Fruit fly (Drosophila melanogaster): Measurements from ENCODE around the gene ND-ASHI.
A peak's percentile ranks its signal among the peaks of the same experiment; 100 is the strongest.

The ND-ASHI gene

DNA sequence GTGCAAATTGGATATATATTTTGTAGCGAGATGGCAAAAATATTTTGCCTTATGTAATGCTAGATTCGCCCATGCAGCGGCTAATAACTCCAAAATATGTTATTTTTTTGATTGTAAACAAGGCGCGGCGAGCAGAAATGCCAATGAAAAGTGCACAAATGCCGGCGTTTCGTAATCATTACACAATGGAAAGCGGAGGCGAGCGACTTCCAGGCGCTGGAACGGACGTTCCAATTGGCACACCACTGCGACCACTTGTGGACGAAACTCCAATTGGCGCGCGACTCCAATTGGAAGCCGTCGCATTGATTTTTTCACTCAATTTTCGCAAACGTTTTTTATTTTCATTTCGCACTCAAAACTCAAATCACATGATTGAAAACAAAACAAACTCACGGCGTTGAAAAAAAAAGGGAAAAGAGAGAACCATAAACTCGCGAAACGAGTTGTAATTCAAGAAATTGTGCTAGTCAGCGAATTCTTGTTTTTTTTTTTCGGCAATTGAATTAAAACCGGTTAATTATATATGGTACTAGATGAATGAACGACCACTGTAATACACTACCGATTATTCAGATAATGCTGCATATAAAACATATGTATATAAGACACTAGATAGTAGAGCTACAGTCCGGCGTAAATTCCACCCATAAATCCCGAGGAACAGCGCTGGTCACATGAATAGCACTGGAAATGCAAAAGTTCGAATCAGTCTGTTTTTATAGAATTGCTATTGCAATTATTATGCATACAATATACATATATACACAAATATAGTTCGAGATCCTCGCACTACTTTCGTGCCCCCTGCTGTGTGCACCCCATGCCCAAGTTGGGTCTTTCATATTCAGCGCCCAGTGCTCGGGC, at the start of gene ND-ASHI:
Gene ND-ASHI (minus strand): TSS at position 484 of the 867 bp plus-strand sequence.
- TF ChIP-seq CG7045 (GFP tag; optimal IDR thresholded peaks at IDR 0.05) = peak; percentile 87
- TF ChIP-seq cnc (optimal IDR thresholded peaks at IDR 0.05) = no peak
- peak; percentile 88 for TF ChIP-seq CG14711 (tag; optimal IDR thresholded peaks at IDR 0.05)
- peak; percentile 77 for TF ChIP-seq Clk (GFP tag; optimal IDR thresholded peaks at IDR 0.05)
- peak; percentile 88 for TF ChIP-seq CG11617 (GFP tag; optimal IDR thresholded peaks at IDR 0.05)
- TF ChIP-seq kay (GFP tag; ENCODE audit: borderline replicate concordance) = no peak
- TF ChIP-seq Hr96 (GFP tag; optimal IDR thresholded peaks at IDR 0.05) = no peak
- peak; percentile 79 for TF ChIP-seq Mnt (GFP tag; optimal IDR thresholded peaks at IDR 0.05)
- peak; percentile 89 for TF ChIP-seq pad (GFP tag; optimal IDR thresholded peaks at IDR 0.05)
- peak; percentile 89 for TF ChIP-seq bab1 (GFP tag; optimal IDR thresholded peaks at IDR 0.05)
- no peak for TF ChIP-seq toe (GFP tag; optimal IDR thresholded peaks at IDR 0.05)
- TF ChIP-seq CG5204 (GFP tag; optimal IDR thresholded peaks at IDR 0.05) = no peak
- TF ChIP-seq CG12768 (GFP tag; optimal IDR thresholded peaks at IDR 0.05) = peak; percentile 95
- TF ChIP-seq CG1620 (GFP tag; optimal IDR thresholded peaks at IDR 0.05) = peak; percentile 83
- peak; percentile 95 for TF ChIP-seq CG7101 (tag; optimal IDR thresholded peaks at IDR 0.05)
- TF ChIP-seq cic (GFP tag; optimal IDR thresholded peaks at IDR 0.05) = peak; percentile 75
- TF ChIP-seq ovo (GFP tag; optimal IDR thresholded peaks at IDR 0.05) = peak; percentile 30
- TF ChIP-seq Crg-1 (GFP tag; optimal IDR thresholded peaks at IDR 0.05) = peak; percentile 85
- peak; percentile 97 for TF ChIP-seq tj (GFP tag; optimal IDR thresholded peaks at IDR 0.05)
- peak; percentile 91 for TF ChIP-seq CG33017 (tag; optimal IDR thresholded peaks at IDR 0.05)

DNA sequence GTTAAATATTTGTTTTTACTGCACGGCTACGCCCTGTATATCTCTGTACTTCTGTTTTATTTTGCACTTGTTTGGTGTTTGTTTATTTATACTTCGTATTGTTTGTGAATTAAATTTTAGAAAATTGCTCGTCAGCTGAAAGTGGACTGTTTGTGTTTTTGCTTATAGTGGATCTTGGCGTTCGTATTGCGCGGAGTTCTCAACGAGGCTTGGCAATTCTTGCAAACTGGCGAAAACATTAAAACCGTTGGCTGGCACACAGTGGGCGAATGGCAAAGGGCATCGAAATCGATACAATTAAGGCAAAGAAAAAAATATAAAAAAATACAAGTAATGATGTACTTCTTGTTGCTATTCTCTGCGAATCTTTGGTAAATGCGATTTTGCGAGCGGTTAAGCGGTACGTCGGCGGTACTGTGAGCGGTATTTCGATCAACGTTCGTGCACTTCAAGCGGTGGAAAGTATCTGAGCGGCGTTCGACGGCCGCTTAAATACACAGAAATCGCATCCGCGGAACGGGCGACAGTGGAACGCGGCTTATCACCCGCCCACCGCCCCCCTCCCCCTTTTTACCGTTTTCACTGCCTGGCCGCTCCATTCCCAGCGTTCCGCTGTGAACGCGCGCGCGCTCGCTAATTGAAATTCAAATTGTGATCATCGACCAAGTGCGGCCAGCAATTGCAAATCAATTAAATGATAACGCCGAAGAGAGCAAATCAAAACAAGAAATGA, 48.0 kb upstream of the ND-ASHI start:
- TF ChIP-seq ovo (GFP tag; optimal IDR thresholded peaks at IDR 0.05) = peak; percentile 71
- TF ChIP-seq Mnt (GFP tag; optimal IDR thresholded peaks at IDR 0.05) = no peak
- TF ChIP-seq tj (GFP tag; optimal IDR thresholded peaks at IDR 0.05) = peak; percentile 90
- TF ChIP-seq bab1 (GFP tag; optimal IDR thresholded peaks at IDR 0.05) = peak; percentile 50
- no peak for TF ChIP-seq CG12768 (GFP tag; optimal IDR thresholded peaks at IDR 0.05)

DNA sequence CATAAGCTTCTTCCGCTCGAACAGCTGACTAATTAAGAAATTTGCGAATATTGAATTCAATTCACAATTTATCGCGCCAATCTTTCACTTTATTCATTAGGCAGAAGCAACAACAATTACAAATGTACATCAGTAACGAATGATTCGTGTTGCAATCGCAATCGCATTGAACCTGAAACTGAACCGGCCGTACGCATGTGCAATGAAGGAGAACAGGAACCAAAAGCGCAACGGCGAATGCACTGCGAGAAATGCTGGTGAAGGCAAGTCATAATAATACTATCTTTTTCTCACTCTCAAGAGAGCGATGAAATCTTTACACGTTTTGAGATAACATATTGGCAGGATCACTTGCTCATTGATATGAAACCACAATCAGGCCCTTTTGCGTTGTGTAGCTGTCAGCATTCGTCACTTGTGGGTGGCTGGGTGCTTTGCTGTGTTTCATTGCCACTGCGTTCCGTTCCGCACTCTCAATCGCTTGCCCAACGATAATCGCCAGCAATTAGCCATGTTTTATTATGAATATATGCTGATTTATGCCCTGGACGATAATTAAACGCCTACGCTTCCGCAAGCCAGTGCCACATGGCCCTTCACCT, 46.1 kb upstream of the ND-ASHI start:
- TF ChIP-seq Mnt (GFP tag; optimal IDR thresholded peaks at IDR 0.05) = no peak
- no peak for TF ChIP-seq Hr96 (GFP tag; optimal IDR thresholded peaks at IDR 0.05)
- no peak for TF ChIP-seq pad (GFP tag; optimal IDR thresholded peaks at IDR 0.05)
- TF ChIP-seq CG7045 (GFP tag; optimal IDR thresholded peaks at IDR 0.05) = no peak
- TF ChIP-seq ovo (GFP tag; optimal IDR thresholded peaks at IDR 0.05) = no peak
- no peak for TF ChIP-seq CG33017 (tag; optimal IDR thresholded peaks at IDR 0.05)
- TF ChIP-seq CG12768 (GFP tag; optimal IDR thresholded peaks at IDR 0.05) = no peak
- TF ChIP-seq kay (GFP tag; ENCODE audit: borderline replicate concordance) = no peak
- TF ChIP-seq toe (GFP tag; optimal IDR thresholded peaks at IDR 0.05) = no peak
- no peak for TF ChIP-seq tj (GFP tag; optimal IDR thresholded peaks at IDR 0.05)
- TF ChIP-seq Clk (GFP tag; optimal IDR thresholded peaks at IDR 0.05) = no peak
- no peak for TF ChIP-seq CG11617 (GFP tag; optimal IDR thresholded peaks at IDR 0.05)
- TF ChIP-seq CG7101 (tag; optimal IDR thresholded peaks at IDR 0.05) = no peak
- no peak for TF ChIP-seq cic (GFP tag; optimal IDR thresholded peaks at IDR 0.05)
- TF ChIP-seq CG1620 (GFP tag; optimal IDR thresholded peaks at IDR 0.05) = no peak

DNA sequence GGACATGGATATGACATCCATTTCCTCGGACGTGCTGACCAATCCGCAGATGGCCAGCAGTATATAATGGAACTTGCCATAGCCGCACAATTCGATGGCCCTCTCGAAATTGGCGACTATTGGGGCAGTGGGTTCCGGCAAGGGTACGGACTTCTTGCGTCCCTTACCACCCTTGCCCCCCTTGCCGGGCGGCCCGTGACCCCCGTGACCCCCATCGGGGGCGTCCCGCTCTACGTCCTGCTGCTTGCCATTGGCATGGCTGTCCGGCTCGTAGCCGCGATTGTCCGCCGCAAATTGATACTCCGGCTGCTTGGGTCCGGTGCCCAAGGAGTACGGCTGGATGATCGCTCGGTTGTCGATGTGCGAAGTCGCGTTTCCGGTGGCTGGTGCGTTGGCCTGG, 44.7 kb upstream of the ND-ASHI start:
- TF ChIP-seq cnc (optimal IDR thresholded peaks at IDR 0.05) (no peak), Clk (GFP tag; optimal IDR thresholded peaks at IDR 0.05) (no peak)

DNA sequence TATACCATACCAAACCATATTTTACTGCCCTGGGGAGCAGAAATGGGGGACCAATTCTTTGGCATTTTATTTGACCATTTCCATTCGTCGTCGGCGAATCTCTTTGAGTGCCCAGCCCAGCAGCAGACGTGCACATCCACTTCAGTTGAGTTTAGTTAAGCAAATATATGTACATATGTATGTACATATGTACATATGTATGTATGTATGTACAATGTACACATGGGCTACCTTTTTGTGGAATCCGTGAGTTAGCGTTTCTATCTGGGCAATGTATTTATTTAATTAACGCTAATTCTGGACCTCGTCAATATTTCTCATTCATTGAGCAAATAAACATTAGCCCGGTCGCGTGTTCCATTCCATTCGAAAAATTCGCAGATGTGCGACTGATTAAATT, 41.0 kb upstream of the ND-ASHI start:
- TF ChIP-seq Mnt (GFP tag; optimal IDR thresholded peaks at IDR 0.05) (no peak), Crg-1 (GFP tag; optimal IDR thresholded peaks at IDR 0.05) (no peak), kay (GFP tag; ENCODE audit: borderline replicate concordance) (no peak), tj (GFP tag; optimal IDR thresholded peaks at IDR 0.05) (no peak), CG12768 (GFP tag; optimal IDR thresholded peaks at IDR 0.05) (no peak), pad (GFP tag; optimal IDR thresholded peaks at IDR 0.05) (no peak), CG1620 (GFP tag; optimal IDR thresholded peaks at IDR 0.05) (no peak), Hr96 (GFP tag; optimal IDR thresholded peaks at IDR 0.05) (no peak), CG7101 (tag; optimal IDR thresholded peaks at IDR 0.05) (no peak)

DNA sequence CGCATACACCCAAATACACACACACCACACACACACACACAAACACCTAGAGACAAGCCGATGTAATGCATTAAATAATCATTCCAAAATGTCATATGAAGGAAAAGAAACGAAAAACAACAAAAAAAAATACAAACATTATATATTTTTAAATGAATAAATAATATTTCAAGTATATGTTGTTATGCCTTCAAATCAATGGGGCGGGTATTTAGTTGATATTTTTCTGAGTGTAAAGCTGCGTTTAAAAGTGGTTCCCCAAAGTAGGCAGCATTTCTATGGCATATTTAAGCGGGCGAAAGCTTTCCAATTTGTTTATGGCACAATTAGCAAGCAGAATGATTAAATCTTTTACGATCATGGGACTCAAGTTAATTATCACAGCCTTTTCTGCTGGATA, 40.3 kb upstream of the ND-ASHI start:
- no peak for TF ChIP-seq toe (GFP tag; optimal IDR thresholded peaks at IDR 0.05)
- TF ChIP-seq CG7101 (tag; optimal IDR thresholded peaks at IDR 0.05) = peak; percentile 21
- TF ChIP-seq tj (GFP tag; optimal IDR thresholded peaks at IDR 0.05) = peak; percentile 18
- peak; percentile 21 for TF ChIP-seq bab1 (GFP tag; optimal IDR thresholded peaks at IDR 0.05)

Data from whole organism, adult.